Fruit fly (Drosophila melanogaster) whole organism, embryonic: ENCODE results near the gene CG9674.

Experiments used
- B-H2 ChIP-seq: fragments of 200-800 bp; sonication (Bioruptor generic); optimal IDR thresholded peaks from 2 replicates; lab custom pipeline; 2018; ENCODE audit warnings: missing biosample characterization, mild to moderate bottlenecking, missing genetic modification characterization
- CG11085 ChIP-seq: fragments of 200-800 bp; sonication (Bioruptor generic); IDR thresholded peaks from 2 replicates; pipeline ENCODE4 v1.3.6; 2022; ENCODE audit warnings: missing biosample characterization, missing genetic modification characterization
- CG11560 ChIP-seq: fragments of 200-800 bp; sonication (Bioruptor generic); IDR thresholded peaks from 3 replicates; pipeline ENCODE4 v1.3.6; 2022; ENCODE audit warnings: missing biosample characterization, missing genetic modification characterization
- CG13894 ChIP-seq: fragments of 200-800 bp; sonication (Bioruptor generic); optimal IDR thresholded peaks from 3 replicates; lab custom pipeline; 2018; ENCODE audit warnings: missing biosample characterization, mild to moderate bottlenecking, missing genetic modification characterization, moderate library complexity
- CG14965 ChIP-seq: fragments of 200-800 bp; sonication (Bioruptor generic); optimal IDR thresholded peaks from 2 replicates; lab custom pipeline; 2016; ENCODE audit warnings: missing biosample characterization, missing genetic modification characterization, borderline replicate concordance
- CG17912 ChIP-seq: fragments of 200-800 bp; sonication (Bioruptor generic); optimal IDR thresholded peaks from 2 replicates; lab custom pipeline; 2018; ENCODE audit warnings: missing biosample characterization, mild to moderate bottlenecking, missing genetic modification characterization
- CG30020 ChIP-seq: fragments of 200-800 bp; optimal IDR thresholded peaks from 2 replicates; lab custom pipeline; 2019; ENCODE audit warnings: missing biosample characterization, mild to moderate bottlenecking, missing genetic modification characterization, moderate library complexity
- CG30431 ChIP-seq: fragments of 200-800 bp; sonication (Bioruptor generic); optimal IDR thresholded peaks from 2 replicates; lab custom pipeline; 2017; ENCODE audit warnings: missing biosample characterization, missing genetic modification characterization
- CG31388 ChIP-seq: fragments of 200-800 bp; sonication (Bioruptor generic); optimal IDR thresholded peaks from 2 replicates; lab custom pipeline; 2016; ENCODE audit warnings: missing biosample characterization, missing genetic modification characterization
- CG6683 ChIP-seq: fragments of 200-800 bp; sonication (Bioruptor generic); optimal IDR thresholded peaks from 2 replicates; lab custom pipeline; 2017; ENCODE audit warnings: missing biosample characterization, mild to moderate bottlenecking, missing genetic modification characterization, missing genetic modification reagents
- CG6791 ChIP-seq: fragments of 200-800 bp; sonication (Bioruptor generic); IDR thresholded peaks from 3 replicates; pipeline ENCODE4 v1.3.6; 2022; ENCODE audit warnings: missing biosample characterization, missing genetic modification characterization; ENCODE audit not compliant: partially characterized antibody
- CG7556 ChIP-seq: fragments of 200-800 bp; sonication (Bioruptor generic); optimal IDR thresholded peaks from 2 replicates; lab custom pipeline; 2017; ENCODE audit warnings: missing biosample characterization, mild to moderate bottlenecking, missing genetic modification characterization
- CG7786 ChIP-seq: fragments of 200-800 bp; sonication (Bioruptor generic); optimal IDR thresholded peaks from 2 replicates; lab custom pipeline; 2016; ENCODE audit warnings: missing biosample characterization, missing genetic modification characterization
- CG8281 ChIP-seq: fragments of 200-800 bp; sonication (Bioruptor generic); optimal IDR thresholded peaks from 2 replicates; lab custom pipeline; 2018; ENCODE audit warnings: missing biosample characterization, mild to moderate bottlenecking, missing genetic modification characterization, moderate library complexity
- CG9876 ChIP-seq: fragments of 200-800 bp; sonication (Bioruptor generic); optimal IDR thresholded peaks from 2 replicates; lab custom pipeline; 2016; ENCODE audit warnings: missing biosample characterization, missing genetic modification characterization
- Dfd ChIP-seq, 2 experiments: fragments of >200 bp; optimal IDR thresholded peaks; 2 replicates each; lab custom pipeline; 2017; ENCODE audit warnings: missing biosample characterization in 2 of 2, missing genetic modification characterization in 2 of 2
- E2f1 ChIP-seq: fragments of 200-800 bp; sonication (Bioruptor generic); IDR thresholded peaks from 2 replicates; pipeline ENCODE4 v1.3.6; 2022; ENCODE audit warnings: missing biosample characterization, missing genetic modification characterization
- ERR ChIP-seq: fragments of 200-800 bp; sonication (Bioruptor generic); optimal IDR thresholded peaks from 2 replicates; lab custom pipeline; 2016; ENCODE audit warnings: missing biosample characterization, missing genetic modification characterization
- Fer3 ChIP-seq: fragments of 200-800 bp; sonication (Bioruptor generic); optimal IDR thresholded peaks from 2 replicates; lab custom pipeline; 2018; ENCODE audit warnings: missing biosample characterization, mild to moderate bottlenecking, missing genetic modification characterization, moderate library complexity
- H15 ChIP-seq: fragments of 200-800 bp; sonication (Bioruptor generic); IDR thresholded peaks from 3 replicates; pipeline ENCODE4 v1.3.6; 2022; ENCODE audit warnings: missing biosample characterization, missing genetic modification characterization
- Hr78 ChIP-seq, 2 experiments: fragments of 200-800 bp in 1 of 2; fragments of >200 bp in 1 of 2; sonication (Bioruptor generic) in 1 of 2; optimal IDR thresholded peaks; 2 replicates each; lab custom pipeline; 2017 to 2019; ENCODE audit warnings: missing biosample characterization in 2 of 2, missing genetic modification characterization in 2 of 2, mild to moderate bottlenecking in 1 of 2, moderate library complexity in 1 of 2
- Med ChIP-seq: fragments of 200-800 bp; sonication (Bioruptor generic); peaks from one replicate; lab custom pipeline; 2016; ENCODE audit warnings: missing biosample characterization, missing genetic modification characterization, mild to moderate bottlenecking, inconsistent platforms, moderate library complexity
- NfI ChIP-seq: fragments of 200-800 bp; sonication (Bioruptor generic); optimal IDR thresholded peaks from 3 replicates; lab custom pipeline; 2018; ENCODE audit warnings: missing biosample characterization, mild to moderate bottlenecking, missing genetic modification characterization, moderate library complexity
- Pdp1 ChIP-seq, 2 experiments: fragments of 200-800 bp; sonication (Bioruptor generic); optimal IDR thresholded peaks; 3 replicates each; lab custom pipeline; 2016; ENCODE audit warnings: missing biosample characterization in 2 of 2, missing genetic modification characterization in 2 of 2, mild to moderate bottlenecking in 1 of 2, moderate library complexity in 1 of 2
- Poxn ChIP-seq: fragments of 200-800 bp; sonication (Bioruptor generic); IDR thresholded peaks from 2 replicates; pipeline ENCODE4 v1.3.6; 2022; ENCODE audit warnings: missing biosample characterization, missing genetic modification characterization
- Rx ChIP-seq: fragments of 200-800 bp; sonication (Bioruptor generic); IDR thresholded peaks from 2 replicates; pipeline ENCODE4 v1.3.6; 2022; ENCODE audit warnings: missing biosample characterization, missing genetic modification characterization
- Ssrp ChIP-seq: fragments of 200-800 bp; sonication (Bioruptor generic); optimal IDR thresholded peaks from 2 replicates; lab custom pipeline; 2018; ENCODE audit warnings: missing biosample characterization, mild to moderate bottlenecking, missing genetic modification characterization, moderate library complexity
- TFAM ChIP-seq: fragments of 200-800 bp; sonication (Bioruptor generic); optimal IDR thresholded peaks from 2 replicates; lab custom pipeline; 2017; ENCODE audit warnings: missing biosample characterization, missing genetic modification characterization, inconsistent platforms
- Xbp1 ChIP-seq: fragments of 200-800 bp; sonication (Bioruptor generic); optimal IDR thresholded peaks from 3 replicates; lab custom pipeline; 2016; ENCODE audit warnings: missing biosample characterization, mild to moderate bottlenecking, missing genetic modification characterization
- chinmo ChIP-seq: fragments of 200-800 bp; sonication (Bioruptor generic); IDR thresholded peaks from 4 replicates; pipeline ENCODE4 v1.3.6; 2022; ENCODE audit warnings: missing biosample characterization, missing genetic modification characterization; ENCODE audit not compliant: partially characterized antibody
- chm ChIP-seq: fragments of 200-800 bp; sonication (Bioruptor generic); IDR thresholded peaks from 2 replicates; pipeline ENCODE4 v1.3.6; 2022; ENCODE audit warnings: missing biosample characterization, missing genetic modification characterization
- crol ChIP-seq: fragments of 200-800 bp; sonication (Bioruptor generic); IDR thresholded peaks from 2 replicates; pipeline ENCODE4 v1.3.6; 2022; ENCODE audit warnings: missing biosample characterization, missing genetic modification characterization
- dimm ChIP-seq: fragments of 200-800 bp; sonication (Bioruptor generic); IDR thresholded peaks from 2 replicates; pipeline ENCODE4 v1.3.6; 2022; ENCODE audit warnings: missing biosample characterization, missing genetic modification characterization
- dpn ChIP-seq, 2 experiments: fragments of 200-800 bp; sonication (Bioruptor generic); optimal IDR thresholded peaks; 3 replicates each; lab custom pipeline; 2016; ENCODE audit warnings: missing biosample characterization in 2 of 2, missing genetic modification characterization in 2 of 2
- fd64A ChIP-seq: fragments of 200-800 bp; sonication (Bioruptor generic); optimal IDR thresholded peaks from 3 replicates; lab custom pipeline; 2018; ENCODE audit warnings: missing biosample characterization, mild to moderate bottlenecking, missing genetic modification characterization
- gcm ChIP-seq: fragments of 200-800 bp; sonication (Bioruptor generic); optimal IDR thresholded peaks from 2 replicates; lab custom pipeline; 2019; ENCODE audit warnings: missing biosample characterization, mild to moderate bottlenecking, missing genetic modification characterization, moderate library complexity
- h ChIP-seq: fragments of >200 bp; optimal IDR thresholded peaks from 2 replicates; lab custom pipeline; 2017
- hkb ChIP-seq, 2 experiments: fragments of 200-800 bp in 1 of 2; fragments of >200 bp in 1 of 2; sonication (Bioruptor generic) in 1 of 2; IDR thresholded peaks in 1 of 2; optimal IDR thresholded peaks in 1 of 2; 2 replicates each; pipeline versions ENCODE4 v1.3.6 to Lab custom; 2017 to 2022; ENCODE audit warnings: missing biosample characterization in 1 of 2, missing genetic modification characterization in 1 of 2
- ind ChIP-seq: fragments of 200-800 bp; sonication (Bioruptor generic); optimal IDR thresholded peaks from 3 replicates; lab custom pipeline; 2016; ENCODE audit warnings: missing biosample characterization, missing genetic modification characterization
- jing ChIP-seq: fragments of 200-800 bp; sonication (Bioruptor generic); optimal IDR thresholded peaks from 2 replicates; lab custom pipeline; 2018; ENCODE audit warnings: missing biosample characterization, mild to moderate bottlenecking, missing genetic modification characterization
- peb ChIP-seq: fragments of 200-800 bp; sonication (Bioruptor generic); IDR thresholded peaks from 2 replicates; pipeline ENCODE4 v1.3.6; 2022; ENCODE audit warnings: missing biosample characterization, missing genetic modification characterization
- phol ChIP-seq: fragments of 200-800 bp; sonication (Bioruptor generic); optimal IDR thresholded peaks from 3 replicates; lab custom pipeline; 2018; ENCODE audit warnings: missing biosample characterization, mild to moderate bottlenecking, missing genetic modification characterization, moderate library complexity
- shn ChIP-seq: fragments of 200-800 bp; sonication (Bioruptor generic); optimal IDR thresholded peaks from 3 replicates; lab custom pipeline; 2016; ENCODE audit warnings: missing biosample characterization, missing genetic modification characterization
- sima ChIP-seq: fragments of 200-800 bp; sonication (Bioruptor generic); optimal IDR thresholded peaks from 2 replicates; lab custom pipeline; 2016; ENCODE audit warnings: missing biosample characterization, missing genetic modification characterization
- slou ChIP-seq: fragments of 200-800 bp; sonication (Bioruptor generic); optimal IDR thresholded peaks from 3 replicates; lab custom pipeline; 2016; ENCODE audit warnings: missing biosample characterization, missing genetic modification characterization
- sqz ChIP-seq: fragments of 200-800 bp; sonication (Bioruptor generic); optimal IDR thresholded peaks from 3 replicates; lab custom pipeline; 2018; ENCODE audit warnings: missing biosample characterization, mild to moderate bottlenecking, missing genetic modification characterization
- tio ChIP-seq: fragments of 200-800 bp; sonication (Bioruptor generic); optimal IDR thresholded peaks from 2 replicates; lab custom pipeline; 2017; ENCODE audit warnings: missing biosample characterization, missing genetic modification characterization, inconsistent platforms
- tll ChIP-seq, 2 experiments: fragments of 200-800 bp in 1 of 2; fragments of >200 bp in 1 of 2; sonication (Bioruptor generic) in 1 of 2; optimal IDR thresholded peaks; 2 replicates each; lab custom pipeline; 2017 to 2019; ENCODE audit warnings: missing biosample characterization in 2 of 2, missing genetic modification characterization in 2 of 2, mild to moderate bottlenecking in 1 of 2, moderate library complexity in 1 of 2
- zen2 ChIP-seq: fragments of 200-800 bp; sonication (Bioruptor generic); IDR thresholded peaks from 3 replicates; pipeline ENCODE4 v1.3.6; 2022; ENCODE audit warnings: missing biosample characterization, missing genetic modification characterization; ENCODE audit not compliant: partially characterized antibody

CG9674 gene

dm6 chr3L:16803708-16804350 is 3.7 kb downstream of the CG9674 start (continued):
- TF ChIP-seq chinmo = 0 out of 4 replicates have a peak, but pooled peaks have one; percentile 50
- TF ChIP-seq jing (GFP tag; lab: Kevin White, UChicago) = no peak
- no peak for TF ChIP-seq CG7556 (GFP tag; lab: Kevin White, UChicago)
- no peak for TF ChIP-seq sima (GFP tag; lab: Kevin White, UChicago)
- TF ChIP-seq Ssrp = no peak
- TF ChIP-seq CG6683 = no peak
- peak; percentile 38 for TF ChIP-seq gcm (GFP tag; lab: Kevin White, UChicago)
- no peak for TF ChIP-seq hkb (optimal IDR thresholded peaks at IDR 0.05; lab: Kevin White, UChicago)
- 0 out of 2 replicates have a peak, but pooled peaks have one; percentile 14 for TF ChIP-seq hkb (GFP tag; IDR thresholded peaks at IDR 0.05; lab: Robert Waterston, UW)
- TF ChIP-seq tll (GFP tag; optimal IDR thresholded peaks at IDR 0.05; lab: Kevin White, UChicago) = no peak
- TF ChIP-seq Rx (GFP tag; lab: Robert Waterston, UW) = no peak
- TF ChIP-seq Poxn (GFP tag; lab: Robert Waterston, UW) = no peak
- no peak for TF ChIP-seq CG11560
- peak; percentile 60 for TF ChIP-seq sqz (GFP tag; lab: Kevin White, UChicago)
- TF ChIP-seq Hr78 (GFP tag; optimal IDR thresholded peaks at IDR 0.05; lab: Kevin White, UChicago) = peak in 1 of 2 experiments; percentile 87
- TF ChIP-seq ind (GFP tag; lab: Kevin White, UChicago) = no peak
- no peak for TF ChIP-seq H15 (GFP tag; lab: Robert Waterston, UW)
- TF ChIP-seq Med (GFP tag; lab: Kevin White, UChicago) = peak; percentile 93
- no peak for TF ChIP-seq CG7786
- no peak for TF ChIP-seq tio (GFP tag; lab: Kevin White, UChicago)
- peak; percentile 23 for TF ChIP-seq CG8281 (tag; lab: Kevin White, UChicago)
- TF ChIP-seq fd64A (GFP tag; lab: Kevin White, UChicago) = peak; percentile 66
- TF ChIP-seq crol (GFP tag; lab: Robert Waterston, UW) = peak; percentile 69
- peak in 1 of 2 experiments; percentile 54 for TF ChIP-seq Pdp1 (GFP tag; optimal IDR thresholded peaks at IDR 0.05; lab: Kevin White, UChicago)
- no peak for TF ChIP-seq Dfd (GFP tag; optimal IDR thresholded peaks at IDR 0.05; lab: Kevin White, UChicago)
- TF ChIP-seq shn = no peak
- no peak for TF ChIP-seq peb (GFP tag; lab: Robert Waterston, UW)
- no peak for TF ChIP-seq CG31388 (GFP tag; lab: Kevin White, UChicago)
- peak; percentile 76 for TF ChIP-seq CG13894 (tag; lab: Kevin White, UChicago)
- no peak for TF ChIP-seq chm (GFP tag; lab: Robert Waterston, UW)
- TF ChIP-seq ERR (GFP tag; lab: Kevin White, UChicago) = no peak
- TF ChIP-seq h (lab: Kevin White, UChicago) = no peak
- TF ChIP-seq dpn (GFP tag; optimal IDR thresholded peaks at IDR 0.05; lab: Kevin White, UChicago) = no peak
- no peak for TF ChIP-seq CG17912
- no peak for TF ChIP-seq CG14965
- TF ChIP-seq slou (GFP tag; lab: Kevin White, UChicago) = no peak
- peak; percentile 38 for TF ChIP-seq NfI
- no peak for TF ChIP-seq dimm (GFP tag; lab: Robert Waterston, UW)
- TF ChIP-seq phol = no peak
- TF ChIP-seq B-H2 = peak; percentile 9
- TF ChIP-seq CG6791 (GFP tag; lab: Robert Waterston, UW) = no peak
- TF ChIP-seq CG30020 (tag; lab: Kevin White, UChicago) = no peak
- no peak for TF ChIP-seq CG11085
- no peak for TF ChIP-seq CG9876 (GFP tag; lab: Kevin White, UChicago)
- TF ChIP-seq Fer3 (tag; lab: Kevin White, UChicago) = peak; percentile 27
- TF ChIP-seq CG30431 (GFP tag; lab: Kevin White, UChicago) = no peak
- TF ChIP-seq zen2 (GFP tag; lab: Robert Waterston, UW) = no peak
- TF ChIP-seq Xbp1 (GFP tag; lab: Kevin White, UChicago) = no peak
- TF ChIP-seq E2f1 = no peak
- TF ChIP-seq TFAM (GFP tag; lab: Kevin White, UChicago) = no peak
